Worm (Caenorhabditis elegans) whole organism, early embryonic: Measurements from ENCODE around the gene ceh-82.

ENCODE experiments used
- aly-1 ChIP-seq: sonication (generic microtip); optimal IDR thresholded peaks from 2 replicates; lab custom pipeline; 2016; ENCODE audit warnings: missing genetic modification characterization, missing compliant biosample characterization
- ama-1 ChIP-seq: fragments of 150-350 bp; optimal IDR thresholded peaks from 2 replicates; lab custom pipeline; 2014
- ceh-13 ChIP-seq: fragments of 200-800 bp; sonication (Bioruptor generic); optimal IDR thresholded peaks from 2 replicates; lab custom pipeline; 2018; ENCODE audit warnings: mild to moderate bottlenecking, missing genetic modification characterization, missing compliant biosample characterization
- ceh-36 ChIP-seq: sonication (generic microtip); optimal IDR thresholded peaks from 2 replicates; lab custom pipeline; 2016; ENCODE audit warnings: missing genetic modification characterization, inconsistent platforms, missing compliant biosample characterization
- ets-7 ChIP-seq: sonication (generic microtip); optimal IDR thresholded peaks from 2 replicates; lab custom pipeline; 2016; ENCODE audit warnings: missing genotype, missing genetic modification characterization, missing compliant biosample characterization
- flt-1 ChIP-seq: fragments of 200-800 bp; sonication (Bioruptor generic); IDR thresholded peaks from 2 replicates; pipeline ENCODE4 v1.3.6; 2022; ENCODE audit warnings: missing genetic modification characterization, missing compliant biosample characterization
- hmbx-1 ChIP-seq: sonication (generic microtip); optimal IDR thresholded peaks from 2 replicates; lab custom pipeline; 2016; ENCODE audit warnings: mild to moderate bottlenecking, missing genetic modification characterization, missing compliant biosample characterization
- hmg-4 ChIP-seq: fragments of 200-800 bp; sonication (Bioruptor generic); optimal IDR thresholded peaks from 2 replicates; lab custom pipeline; 2018; ENCODE audit warnings: mild to moderate bottlenecking, missing genetic modification characterization, missing compliant biosample characterization
- hnd-1 ChIP-seq: sonication (generic microtip); optimal IDR thresholded peaks from 2 replicates; lab custom pipeline; 2016; ENCODE audit warnings: missing genetic modification characterization, missing compliant biosample characterization
- pes-1 ChIP-seq: fragments of 200-800 bp; sonication (Bioruptor generic); IDR thresholded peaks from 2 replicates; pipeline ENCODE4 v1.3.6; 2022; ENCODE audit warnings: missing genetic modification reagents, missing genetic modification characterization, missing compliant biosample characterization
- scrt-1 ChIP-seq: fragments of 200-800 bp; sonication (Bioruptor generic); IDR thresholded peaks from 2 replicates; pipeline ENCODE4 v1.3.6; 2022; ENCODE audit warnings: missing genetic modification characterization, missing compliant biosample characterization
- sea-1 ChIP-seq: fragments of 200-800 bp; sonication (Bioruptor generic); conservative IDR thresholded peaks from 2 replicates; pipeline ENCODE4 v1.3.6; 2022; ENCODE audit warnings: missing genetic modification characterization, missing compliant biosample characterization
- tra-4 ChIP-seq: sonication (generic microtip); optimal IDR thresholded peaks from 2 replicates; lab custom pipeline; 2017; ENCODE audit warnings: missing genetic modification characterization, missing compliant biosample characterization

DNA sequence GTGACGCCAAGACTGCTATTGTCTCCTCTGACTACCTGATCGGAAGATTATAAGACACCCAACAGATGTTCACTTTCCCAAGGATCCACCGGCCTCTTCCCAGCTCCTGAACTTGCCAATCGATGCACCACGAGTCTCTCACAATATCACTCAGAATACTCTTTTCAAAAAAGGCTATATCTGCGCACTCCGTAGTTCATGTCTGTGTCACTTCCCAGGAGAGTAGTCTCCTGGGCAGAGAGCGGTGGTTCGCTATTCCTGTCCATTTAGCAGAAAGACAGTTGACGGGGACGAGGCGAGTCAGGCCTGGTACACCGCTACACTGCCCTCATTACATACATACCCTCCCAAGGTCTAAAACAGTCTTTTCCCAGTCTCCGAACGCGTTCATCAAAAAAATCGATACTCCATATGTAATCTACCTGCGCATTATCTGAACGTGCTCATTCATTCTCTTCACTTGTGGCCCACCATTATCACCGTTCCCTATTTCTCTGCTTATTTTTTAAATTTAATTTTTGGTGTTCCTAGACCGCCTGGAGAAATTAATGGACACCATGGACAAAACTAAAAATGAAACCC lies 17.2 kb upstream of the ceh-82 start, which contains the start of gene btb-6:
- TF ChIP-seq scrt-1 (GFP tag; lab: Robert Waterston, UW) (no peak), ceh-36 (tag; lab: Kevin White, UChicago) (no peak), ceh-13 (peak; percentile 1), ama-1 (lab: Kevin White, UChicago) (no peak), flt-1 (no peak), pes-1 (GFP tag; lab: Robert Waterston, UW) (no peak), hnd-1 (tag; lab: Kevin White, UChicago) (no peak), tra-4 (tag; lab: Kevin White, UChicago) (no peak), sea-1 (GFP tag; lab: Robert Waterston, UW) (no peak), aly-1 (tag; lab: Kevin White, UChicago) (no peak), hmg-4 (GFP tag; lab: Kevin White, UChicago) (no peak), hmbx-1 (no peak), ets-7 (tag; lab: Kevin White, UChicago) (no peak)
